Worm (Caenorhabditis elegans) whole organism, L3 larva: Measurements from ENCODE around the gene cyk-7.

Experiments
- R02D3.7 ChIP-seq: fragments of 150-350 bp; optimal IDR thresholded peaks from 2 replicates; lab custom pipeline; 2014; ENCODE audit warnings: missing biosample characterization, missing genetic modification characterization
- ZK546.5 ChIP-seq: sonication (generic microtip); optimal IDR thresholded peaks from 2 replicates; lab custom pipeline; 2017; ENCODE audit warnings: missing biosample characterization, missing genetic modification characterization
- ama-1 ChIP-seq: fragments of 150-350 bp; optimal IDR thresholded peaks from 2 replicates; lab custom pipeline; 2018
- ceh-16 ChIP-seq: sonication (generic microtip); optimal IDR thresholded peaks from 2 replicates; lab custom pipeline; 2017; ENCODE audit warnings: missing biosample characterization, missing genetic modification characterization
- ceh-28 ChIP-seq: fragments of 150-350 bp; optimal IDR thresholded peaks from 2 replicates; lab custom pipeline; 2014; ENCODE audit warnings: missing biosample characterization, missing genetic modification reagents, missing genetic modification characterization
- ceh-82 ChIP-seq: fragments of 150-350 bp; optimal IDR thresholded peaks from 2 replicates; lab custom pipeline; 2014; ENCODE audit warnings: missing biosample characterization, missing genetic modification characterization
- ceh-9 ChIP-seq: sonication (generic microtip); optimal IDR thresholded peaks from 2 replicates; lab custom pipeline; 2018; ENCODE audit warnings: missing biosample characterization, missing genetic modification characterization
- elt-1 ChIP-seq: fragments of 150-350 bp; optimal IDR thresholded peaks from 2 replicates; lab custom pipeline; 2014; ENCODE audit warnings: missing biosample characterization, missing genetic modification characterization
- elt-2 ChIP-seq: sonication (generic microtip); optimal IDR thresholded peaks from 2 replicates; lab custom pipeline; 2016; ENCODE audit warnings: missing genetic modification reagents, mild to moderate bottlenecking, missing genetic modification characterization, missing compliant biosample characterization
- elt-3 ChIP-seq, 3 experiments: fragments of 150-350 bp in 1 of 3; sonication (generic microtip) in 2 of 3; optimal IDR thresholded peaks; 2 replicates in 2 of 3; 4 replicates in 1 of 3; lab custom pipeline; 2014 to 2017; ENCODE audit warnings: missing biosample characterization in 3 of 3, missing genetic modification characterization in 3 of 3
- eor-1 ChIP-seq, 2 experiments: fragments of 150-350 bp; optimal IDR thresholded peaks; 2 replicates each; lab custom pipeline; 2014 to 2018; ENCODE audit warnings: missing biosample characterization in 2 of 2, missing genetic modification characterization in 2 of 2
- fkh-10 ChIP-seq: sonication (generic microtip); optimal IDR thresholded peaks from 2 replicates; lab custom pipeline; 2017; ENCODE audit warnings: missing biosample characterization, missing genetic modification reagents, missing genetic modification characterization
- fkh-2 ChIP-seq: fragments of 150-350 bp; optimal IDR thresholded peaks from 2 replicates; lab custom pipeline; 2014; ENCODE audit warnings: missing biosample characterization, missing genetic modification reagents, missing genetic modification characterization
- fos-1 ChIP-seq: fragments of 150-350 bp; optimal IDR thresholded peaks from 2 replicates; lab custom pipeline; 2014; ENCODE audit warnings: missing biosample characterization, missing genetic modification characterization
- hmg-11 ChIP-seq: sonication (generic microtip); optimal IDR thresholded peaks from 2 replicates; lab custom pipeline; 2016; ENCODE audit warnings: missing genetic modification characterization, missing compliant biosample characterization
- jun-1 ChIP-seq: fragments of 150-350 bp; optimal IDR thresholded peaks from 2 replicates; lab custom pipeline; 2014; ENCODE audit warnings: missing biosample characterization, missing genetic modification reagents, missing genetic modification characterization
- lin-15B ChIP-seq: fragments of 150-350 bp; optimal IDR thresholded peaks from 2 replicates; lab custom pipeline; 2014; ENCODE audit warnings: missing biosample characterization, missing genetic modification characterization
- lin-39 ChIP-seq: fragments of 150-350 bp; optimal IDR thresholded peaks from 2 replicates; lab custom pipeline; 2018; ENCODE audit warnings: missing biosample characterization, missing genetic modification reagents, missing genetic modification characterization
- mdl-1 ChIP-seq: fragments of 150-350 bp; optimal IDR thresholded peaks from 2 replicates; lab custom pipeline; 2014; ENCODE audit warnings: missing biosample characterization, missing genetic modification characterization
- nfya-1 ChIP-seq: sonication (generic microtip); optimal IDR thresholded peaks from 2 replicates; lab custom pipeline; 2017; ENCODE audit warnings: missing genetic modification characterization, mild to moderate bottlenecking, missing compliant biosample characterization, antibody characterized with exemption, moderate library complexity; ENCODE audit not compliant: insufficient read depth
- nhr-11 ChIP-seq: fragments of 150-350 bp; optimal IDR thresholded peaks from 2 replicates; lab custom pipeline; 2014; ENCODE audit warnings: missing biosample characterization, missing genetic modification characterization
- nhr-12 ChIP-seq: fragments of 150-350 bp; optimal IDR thresholded peaks from 2 replicates; lab custom pipeline; 2014; ENCODE audit warnings: missing biosample characterization, missing genetic modification characterization
- nhr-23 ChIP-seq: fragments of 150-350 bp; optimal IDR thresholded peaks from 2 replicates; lab custom pipeline; 2014; ENCODE audit warnings: missing biosample characterization, missing genetic modification reagents, missing genetic modification characterization
- nhr-237 ChIP-seq: fragments of 150-350 bp; optimal IDR thresholded peaks from 2 replicates; lab custom pipeline; 2014; ENCODE audit warnings: missing biosample characterization, missing genetic modification characterization
- nhr-25 ChIP-seq: sonication (generic microtip); optimal IDR thresholded peaks from 2 replicates; lab custom pipeline; 2017; ENCODE audit warnings: missing biosample characterization, missing genetic modification characterization
- nhr-43 ChIP-seq: sonication (generic microtip); optimal IDR thresholded peaks from 2 replicates; lab custom pipeline; 2016; ENCODE audit warnings: mild to moderate bottlenecking, missing genetic modification characterization, missing compliant biosample characterization; ENCODE audit not compliant: poor library complexity, severe bottlenecking
- nhr-67 ChIP-seq: fragments of 150-350 bp; optimal IDR thresholded peaks from 2 replicates; lab custom pipeline; 2014; ENCODE audit warnings: missing biosample characterization, missing genetic modification characterization
- nhr-76 ChIP-seq: fragments of 150-350 bp; sonication (generic microtip); optimal IDR thresholded peaks from 5 replicates; lab custom pipeline; 2014; ENCODE audit warnings: missing biosample characterization, missing genetic modification characterization
- nhr-77 ChIP-seq: fragments of 150-350 bp; optimal IDR thresholded peaks from 2 replicates; lab custom pipeline; 2014; ENCODE audit warnings: missing biosample characterization, missing genetic modification characterization
- pha-4 ChIP-seq: fragments of 150-350 bp; optimal IDR thresholded peaks from 2 replicates; lab custom pipeline; 2014; ENCODE audit warnings: missing biosample characterization, missing genetic modification reagents, missing genetic modification characterization
- pqm-1 ChIP-seq: fragments of 150-350 bp; optimal IDR thresholded peaks from 2 replicates; lab custom pipeline; 2017; ENCODE audit warnings: missing biosample characterization, missing genetic modification characterization, inconsistent platforms
- snpc-4 ChIP-seq: fragments of 150-350 bp; optimal IDR thresholded peaks from 2 replicates; lab custom pipeline; 2014; ENCODE audit warnings: missing biosample characterization, missing genetic modification characterization
- tbx-2 ChIP-seq: sonication (generic microtip); optimal IDR thresholded peaks from 2 replicates; lab custom pipeline; 2016; ENCODE audit warnings: mild to moderate bottlenecking, missing genetic modification characterization, missing compliant biosample characterization
- ztf-11 ChIP-seq: fragments of 150-350 bp; optimal IDR thresholded peaks from 2 replicates; lab custom pipeline; 2014; ENCODE audit warnings: missing biosample characterization, missing genetic modification characterization
- ztf-4 ChIP-seq: fragments of 150-350 bp; optimal IDR thresholded peaks from 2 replicates; lab custom pipeline; 2014; ENCODE audit warnings: missing biosample characterization, missing genetic modification characterization

Gene cyk-7

DNA sequence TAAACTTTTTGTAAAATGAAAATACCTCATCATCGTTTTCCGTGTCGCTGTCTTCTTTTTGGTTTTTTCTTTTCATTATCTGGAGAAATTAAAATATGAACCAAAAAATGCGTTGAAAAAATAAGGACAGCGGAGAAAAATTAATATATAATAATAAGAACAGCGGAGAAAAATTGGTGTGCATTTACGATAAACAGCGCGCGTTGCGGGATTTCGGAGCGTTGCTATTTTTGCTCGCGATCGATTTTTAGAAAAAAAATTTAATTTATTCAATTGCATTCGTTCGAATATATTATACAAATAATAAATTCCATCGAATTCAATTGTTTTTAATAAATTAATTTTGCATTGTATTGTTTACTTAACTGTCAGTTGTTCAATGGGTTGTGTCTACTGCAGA lies 29.2 kb downstream of the cyk-7 start, which contains the start of gene ZK686.2:
Gene ZK686.2 (minus strand): TSS at position 79 of the 400 bp plus-strand sequence.
- TF ChIP-seq lin-39 (tag; lab: Kevin White, UChicago) (no peak), eor-1 (tag; optimal IDR thresholded peaks at IDR 0.05; lab: Kevin White, UChicago) (no peak), ZK546.5 (tag; lab: Kevin White, UChicago) (no peak), tbx-2 (tag; lab: Kevin White, UChicago) (no peak), nhr-237 (tag; lab: Kevin White, UChicago) (no peak), fkh-2 (tag; lab: Kevin White, UChicago) (no peak), lin-15B (tag; lab: Kevin White, UChicago) (peak; percentile 35), nhr-67 (no peak), nfya-1 (tag; lab: Kevin White, UChicago) (peak; percentile 58), ztf-11 (no peak), elt-1 (tag; lab: Kevin White, UChicago) (no peak), nhr-76 (tag; lab: Kevin White, UChicago) (no peak), ceh-82 (tag; lab: Kevin White, UChicago) (no peak), nhr-23 (tag; lab: Kevin White, UChicago) (peak; percentile 44), nhr-77 (tag; lab: Kevin White, UChicago) (no peak), nhr-12 (tag; lab: Kevin White, UChicago) (no peak), ztf-4 (tag; lab: Kevin White, UChicago) (no peak), ceh-28 (tag; lab: Kevin White, UChicago) (peak; percentile 55), ama-1 (lab: Kevin White, UChicago) (no peak), nhr-11 (tag; lab: Kevin White, UChicago) (no peak), nhr-25 (tag; lab: Kevin White, UChicago) (no peak), snpc-4 (tag; lab: Kevin White, UChicago) (no peak), fos-1 (no peak), R02D3.7 (peak; percentile 93), mdl-1 (tag; lab: Kevin White, UChicago) (no peak), pha-4 (peak; percentile 69), fkh-10 (GFP tag; lab: Kevin White, UChicago) (no peak)

DNA sequence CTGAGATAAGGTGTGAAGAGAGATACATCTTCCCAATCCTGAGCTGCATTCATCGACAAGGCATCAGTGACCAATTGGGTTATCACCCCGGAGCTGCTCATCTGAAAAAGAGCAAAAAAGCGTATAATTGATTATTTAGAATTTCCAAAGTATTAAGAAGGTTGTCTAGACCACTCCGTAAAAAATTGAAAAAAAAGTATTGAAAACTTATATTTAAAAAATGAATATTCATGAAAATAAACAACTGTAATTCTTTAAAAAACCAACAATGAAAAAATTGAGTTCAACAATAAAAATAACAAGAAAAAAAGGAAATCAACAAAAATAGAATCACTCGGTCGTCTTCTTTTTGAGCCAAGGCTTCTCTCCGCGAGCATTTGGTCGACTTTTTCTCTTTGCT lies 31.7 kb downstream of the cyk-7 start, which contains the start of gene mtx-2:
Gene mtx-2 (minus strand): TSS at position 101 of the 400 bp plus-strand sequence.
- no peak for TF ChIP-seq nhr-25 (tag; lab: Kevin White, UChicago)
- TF ChIP-seq ztf-11 = no peak
- TF ChIP-seq nhr-77 (tag; lab: Kevin White, UChicago) = no peak
- no peak for TF ChIP-seq ama-1 (lab: Kevin White, UChicago)
- TF ChIP-seq elt-3 (tag; optimal IDR thresholded peaks at IDR 0.05; lab: Kevin White, UChicago) = no peak
- no peak for TF ChIP-seq ZK546.5 (tag; lab: Kevin White, UChicago)
- no peak for TF ChIP-seq snpc-4 (tag; lab: Kevin White, UChicago)
- no peak for TF ChIP-seq nhr-76 (tag; lab: Kevin White, UChicago)
- TF ChIP-seq nhr-67 = no peak
- TF ChIP-seq nhr-43 = no peak
- TF ChIP-seq nhr-11 (tag; lab: Kevin White, UChicago) = no peak
- TF ChIP-seq tbx-2 (tag; lab: Kevin White, UChicago) = no peak
- TF ChIP-seq hmg-11 (tag; lab: Kevin White, UChicago) = no peak

DNA sequence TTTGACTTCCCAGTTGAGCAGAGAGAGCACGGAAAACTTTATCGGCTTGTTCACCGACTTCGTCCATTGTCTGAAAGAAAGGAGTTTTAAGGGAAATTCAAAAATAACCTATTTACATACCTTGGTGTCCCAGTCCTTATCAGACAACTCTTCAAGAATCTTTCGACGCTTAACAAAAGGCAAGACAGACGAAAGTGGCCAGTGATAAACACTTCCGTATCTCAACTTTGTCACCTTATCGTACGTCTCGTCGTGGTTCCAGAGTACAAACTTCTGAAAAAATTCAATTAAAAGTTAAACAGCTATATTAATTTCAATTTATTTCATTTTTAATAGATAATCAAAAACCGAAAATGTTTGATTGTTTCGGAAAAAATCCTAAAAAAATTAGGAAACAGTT lies 33.0 kb downstream of the cyk-7 start:
- TF ChIP-seq ceh-16 (no peak), elt-2 (tag; lab: Kevin White, UChicago) (peak; percentile 89), pqm-1 (tag; lab: Kevin White, UChicago) (peak; percentile 56)

ce11 chrIII:7758562-7758961 lies 36.6 kb downstream of the cyk-7 start, which contains the start of gene pcp-1:
pcp-1 (plus strand) TSS chrIII:7758903.
- TF ChIP-seq lin-15B (tag; lab: Kevin White, UChicago) (peak; percentile 34), jun-1 (peak; percentile 67), elt-2 (tag; lab: Kevin White, UChicago) (peak; percentile 99), ceh-9 (tag; lab: Kevin White, UChicago) (no peak), nhr-25 (tag; lab: Kevin White, UChicago) (no peak), pqm-1 (tag; lab: Kevin White, UChicago) (peak; percentile 99), ceh-82 (tag; lab: Kevin White, UChicago) (no peak), pha-4 (peak; percentile 31), fkh-10 (GFP tag; lab: Kevin White, UChicago) (no peak), fos-1 (peak; percentile 55), nhr-77 (tag; lab: Kevin White, UChicago) (no peak)
